Fruit fly (Drosophila melanogaster): Measurements from ENCODE around the gene spo.

dm6 chr3L:5540637-5541241 lies 51.6 kb downstream of the spo start:
- TF ChIP-seq Myc (optimal IDR thresholded peaks at IDR 0.05) (no peak), Hr83 (GFP tag; optimal IDR thresholded peaks at IDR 0.05; ENCODE audit: poor library complexity, severe bottlenecking) (no peak), jim (GFP tag; optimal IDR thresholded peaks at IDR 0.05) (no peak), h (GFP tag; optimal IDR thresholded peaks at IDR 0.05) (no peak)
